Worm (Caenorhabditis elegans): ENCODE data around the gene nep-21.

Gene nep-21

DNA sequence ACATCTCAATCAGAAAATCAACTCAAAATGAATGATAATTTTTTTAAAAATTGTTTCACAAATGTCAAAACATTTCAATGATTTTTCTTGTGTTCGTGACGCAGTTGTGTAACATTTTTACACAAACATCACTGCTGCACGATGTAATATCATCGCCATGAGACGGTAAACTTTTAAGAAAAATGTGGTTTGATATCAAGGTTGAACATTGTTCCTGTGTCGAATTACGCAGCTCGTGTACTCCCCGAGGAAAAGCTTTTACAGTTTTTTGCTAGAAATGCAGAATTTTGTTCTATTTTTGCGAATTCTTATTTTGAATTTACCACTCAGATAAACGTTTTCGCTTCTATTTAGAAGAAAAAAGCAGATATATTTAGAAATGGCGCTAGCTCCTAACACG lies 28.6 kb downstream of the nep-21 start:
- TF ChIP-seq nhr-41 (GFP tag; IDR thresholded peaks at IDR 0.05) (no peak), madf-9 (GFP tag; conservative IDR thresholded peaks at IDR 0.05) (no peak), duxl-1 (tag; optimal IDR thresholded peaks at IDR 0.05; ENCODE audit: poor library complexity) (peak; percentile 47), saeg-2 (GFP tag; IDR thresholded peaks at IDR 0.05) (no peak), spr-1 (tag; optimal IDR thresholded peaks at IDR 0.05) (no peak), fos-1 (tag; optimal IDR thresholded peaks at IDR 0.05) (no peak), sdz-12 (GFP tag; optimal IDR thresholded peaks at IDR 0.05) (no peak), php-3 (GFP tag; IDR thresholded peaks at IDR 0.05) (no peak), lin-1 (GFP tag; IDR thresholded peaks at IDR 0.05) (peak; percentile 59; the same call in 1 of the 2 replicates), unc-62 (GFP tag; optimal IDR thresholded peaks at IDR 0.05 in 1 of 2) (peak in 1 of 2 experiments; percentile 45), unc-62 (tag; optimal IDR thresholded peaks at IDR 0.05) (no peak), ctbp-1 (GFP tag; IDR thresholded peaks at IDR 0.05) (0 out of 2 replicates have a peak, but pooled peaks have one; percentile 41), lim-7 (GFP tag; IDR thresholded peaks at IDR 0.05) (no peak), dve-1 (tag; optimal IDR thresholded peaks at IDR 0.05; ENCODE audit: insufficient read depth) (peak; percentile 23), nhr-102 (tag; optimal IDR thresholded peaks at IDR 0.05) (peak; percentile 26), ZK546.5 (tag; optimal IDR thresholded peaks at IDR 0.05) (no peak), daf-16 (GFP tag; optimal IDR thresholded peaks at IDR 0.05) (peak in 1 of 2 experiments; percentile 10), daf-16 (tag; optimal IDR thresholded peaks at IDR 0.05) (peak; percentile 49), R02D3.7 (tag; optimal IDR thresholded peaks at IDR 0.05) (peak; percentile 7), nhr-10 (tag; optimal IDR thresholded peaks at IDR 0.05) (no peak), mxl-2 (GFP tag; conservative IDR thresholded peaks at IDR 0.05) (no peak), ama-1 (optimal IDR thresholded peaks at IDR 0.05) (peak; percentile 87), unc-130 (GFP tag; optimal IDR thresholded peaks at IDR 0.05) (no peak), hif-1 (tag; optimal IDR thresholded peaks at IDR 0.05) (peak in 1 of 2 experiments; percentile 41), lsy-2 (tag; optimal IDR thresholded peaks at IDR 0.05) (peak in 1 of 2 experiments; percentile 68), daf-8 (GFP tag; IDR thresholded peaks at IDR 0.05) (no peak), lin-38 (GFP tag; IDR thresholded peaks at IDR 0.05) (peak; percentile 29; the same call in 1 of the 2 replicates), lin-15B (tag; optimal IDR thresholded peaks at IDR 0.05) (no peak), ztf-7 (tag; optimal IDR thresholded peaks at IDR 0.05) (no peak), ces-1 (GFP tag; optimal IDR thresholded peaks at IDR 0.05) (no peak), hlh-30 (tag; optimal IDR thresholded peaks at IDR 0.05; ENCODE audit: insufficient read depth) (peak; percentile 52), ceh-82 (tag; optimal IDR thresholded peaks at IDR 0.05) (no peak), nhr-42 (GFP tag; IDR thresholded peaks at IDR 0.05) (no peak), mxl-3 (GFP tag; optimal IDR thresholded peaks at IDR 0.05) (peak; percentile 5), nhr-111 (GFP tag; optimal IDR thresholded peaks at IDR 0.05) (no peak), F37D6.2 (tag; optimal IDR thresholded peaks at IDR 0.05) (no peak), unc-39 (tag; optimal IDR thresholded peaks at IDR 0.05) (no peak), attf-4 (tag; optimal IDR thresholded peaks at IDR 0.05) (no peak), tra-1 (GFP tag; IDR thresholded peaks at IDR 0.05) (peak; percentile 37; the same call in 1 of the 2 replicates), nhr-25 (tag; optimal IDR thresholded peaks at IDR 0.05; ENCODE audit: borderline replicate concordance, insufficient read depth) (no peak), aha-1 (tag) (peak; percentile 57), mep-1 (tag; optimal IDR thresholded peaks at IDR 0.05) (peak; percentile 83), mdl-1 (tag; optimal IDR thresholded peaks at IDR 0.05) (peak in 1 of 2 experiments; percentile 59), T26A8.4 (GFP tag; IDR thresholded peaks at IDR 0.05) (peak; percentile 65), pha-4 (GFP tag; IDR thresholded peaks at IDR 0.05) (peak; percentile 44; the same call in 1 of the 2 replicates), pha-4 (tag; optimal IDR thresholded peaks at IDR 0.05) (no peak), nhr-28 (tag; optimal IDR thresholded peaks at IDR 0.05) (peak; percentile 49), egl-27 (tag; optimal IDR thresholded peaks at IDR 0.05) (no peak), dpl-1 (GFP tag; optimal IDR thresholded peaks at IDR 0.05) (peak; percentile 7), gei-8 (GFP tag; optimal IDR thresholded peaks at IDR 0.05) (no peak), lin-13 (GFP tag; optimal IDR thresholded peaks at IDR 0.05) (no peak), ceh-20 (GFP tag; IDR thresholded peaks at IDR 0.05) (0 out of 2 replicates have a peak, but pooled peaks have one; percentile 36)
